Worm (Caenorhabditis elegans) whole organism, young adult: ENCODE results near the gene F08G12.1.

Source experiments
- B0019.2 ChIP-seq: fragments of 200-800 bp; sonication (Bioruptor generic); conservative IDR thresholded peaks from 2 replicates; pipeline ENCODE4 v1.3.6; 2022; ENCODE audit warnings: missing genetic modification reagents, missing genetic modification characterization, missing compliant biosample characterization
- F10E7.11 ChIP-seq: sonication (generic microtip); optimal IDR thresholded peaks from 2 replicates; lab custom pipeline; 2017; ENCODE audit warnings: mild to moderate bottlenecking, missing genetic modification characterization, moderate library complexity, missing compliant biosample characterization
- F55B11.4 ChIP-seq: sonication (generic microtip); optimal IDR thresholded peaks from 2 replicates; lab custom pipeline; 2016; ENCODE audit warnings: missing compliant biosample characterization, missing genetic modification characterization, borderline replicate concordance; ENCODE audit not compliant: insufficient read depth
- F57A8.1 ChIP-seq: fragments of 200-800 bp; sonication (Bioruptor generic); optimal IDR thresholded peaks from 2 replicates; lab custom pipeline; 2018; ENCODE audit warnings: mild to moderate bottlenecking, missing genetic modification characterization, moderate library complexity, missing compliant biosample characterization
- K12H6.12 ChIP-seq: fragments of 200-800 bp; sonication (Bioruptor generic); optimal IDR thresholded peaks from 2 replicates; lab custom pipeline; 2018; ENCODE audit warnings: mild to moderate bottlenecking, missing genetic modification characterization, missing compliant biosample characterization
- Y53G8AR.9 ChIP-seq: fragments of 200-800 bp; sonication (Bioruptor generic); conservative IDR thresholded peaks from 2 replicates; pipeline ENCODE4 v1.3.6; 2022; ENCODE audit warnings: missing genetic modification reagents, missing genetic modification characterization, missing compliant biosample characterization
- Y67H2A.10 ChIP-seq: fragments of 200-800 bp; sonication (Bioruptor generic); conservative IDR thresholded peaks from 2 replicates; pipeline ENCODE4 v1.3.6; 2022; ENCODE audit warnings: missing genetic modification reagents, missing genetic modification characterization, missing compliant biosample characterization
- attf-3 ChIP-seq: fragments of 200-800 bp; sonication (Bioruptor generic); conservative IDR thresholded peaks from 2 replicates; pipeline ENCODE4 v1.3.6; 2022; ENCODE audit warnings: missing genetic modification reagents, missing genetic modification characterization, missing compliant biosample characterization
- attf-5 ChIP-seq: fragments of 200-800 bp; sonication (Bioruptor generic); optimal IDR thresholded peaks from 2 replicates; lab custom pipeline; 2018; ENCODE audit warnings: mild to moderate bottlenecking, missing genetic modification characterization, missing compliant biosample characterization
- bed-2 ChIP-seq: fragments of 200-800 bp; sonication (Bioruptor generic); IDR thresholded peaks from 2 replicates; pipeline ENCODE4 v1.3.6; 2022; ENCODE audit warnings: missing genetic modification reagents, missing genetic modification characterization, missing compliant biosample characterization
- die-1 ChIP-seq: sonication (generic microtip); optimal IDR thresholded peaks from 2 replicates; lab custom pipeline; 2016; ENCODE audit warnings: missing genotype, mild to moderate bottlenecking, missing genetic modification characterization, missing compliant biosample characterization
- dox-1 ChIP-seq: fragments of 200-800 bp; sonication (Bioruptor generic); IDR thresholded peaks from 2 replicates; pipeline ENCODE4 v1.3.6; 2022; ENCODE audit warnings: missing genetic modification reagents, missing genetic modification characterization, missing compliant biosample characterization
- ets-4 ChIP-seq: fragments of 200-800 bp; sonication (Bioruptor generic); optimal IDR thresholded peaks from 2 replicates; lab custom pipeline; 2018; ENCODE audit warnings: mild to moderate bottlenecking, missing genetic modification characterization, missing compliant biosample characterization
- him-1 ChIP-seq: sonication (generic microtip); optimal IDR thresholded peaks from 2 replicates; lab custom pipeline; 2016; ENCODE audit warnings: missing genotype, missing genetic modification reagents, missing genetic modification characterization, missing compliant biosample characterization
- hlh-26 ChIP-seq: fragments of 200-800 bp; sonication (Bioruptor generic); conservative IDR thresholded peaks from 2 replicates; pipeline ENCODE4 v1.3.6; 2022; ENCODE audit warnings: missing genetic modification reagents, missing genetic modification characterization, missing compliant biosample characterization
- hmg-20 ChIP-seq: fragments of 200-800 bp; sonication (Bioruptor generic); IDR thresholded peaks from 2 replicates; pipeline ENCODE4 v1.3.6; 2022; ENCODE audit warnings: missing genetic modification reagents, missing genetic modification characterization, missing compliant biosample characterization
- hsf-1 ChIP-seq: fragments of 200-800 bp; sonication (Bioruptor generic); IDR thresholded peaks from 2 replicates; pipeline ENCODE4 v1.3.6; 2022; ENCODE audit warnings: missing genetic modification reagents, missing genetic modification characterization, missing compliant biosample characterization
- lag-1 ChIP-seq: fragments of 200-800 bp; sonication (Bioruptor generic); IDR thresholded peaks from 2 replicates; pipeline ENCODE4 v1.3.6; 2022; ENCODE audit warnings: missing genetic modification reagents, missing genetic modification characterization, missing compliant biosample characterization
- lir-1 ChIP-seq: fragments of 200-800 bp; sonication (Bioruptor generic); conservative IDR thresholded peaks from 2 replicates; pipeline ENCODE4 v1.3.6; 2022; ENCODE audit warnings: missing genetic modification reagents, missing genetic modification characterization, missing compliant biosample characterization
- lsl-1 ChIP-seq: fragments of 200-800 bp; sonication (Bioruptor generic); optimal IDR thresholded peaks from 2 replicates; lab custom pipeline; 2018; ENCODE audit warnings: mild to moderate bottlenecking, missing genetic modification characterization, moderate library complexity, missing compliant biosample characterization
- lsy-27 ChIP-seq: sonication (generic microtip); optimal IDR thresholded peaks from 2 replicates; lab custom pipeline; 2017; ENCODE audit warnings: missing genetic modification characterization, mild to moderate bottlenecking, missing compliant biosample characterization, antibody characterized with exemption, missing genotype, borderline replicate concordance; ENCODE audit not compliant: insufficient read depth
- nhr-27 ChIP-seq: fragments of 200-800 bp; sonication (Bioruptor generic); optimal IDR thresholded peaks from 2 replicates; lab custom pipeline; 2018; ENCODE audit warnings: mild to moderate bottlenecking, missing genetic modification characterization, moderate library complexity, missing compliant biosample characterization
- nhr-80 ChIP-seq: sonication (generic microtip); optimal IDR thresholded peaks from 2 replicates; lab custom pipeline; 2016; ENCODE audit warnings: missing genetic modification characterization, missing compliant biosample characterization
- pbrm-1 ChIP-seq: fragments of 200-800 bp; sonication (Bioruptor generic); IDR thresholded peaks from 2 replicates; pipeline ENCODE4 v1.3.6; 2022; ENCODE audit warnings: missing genetic modification reagents, missing genetic modification characterization, missing compliant biosample characterization
- rec-8 ChIP-seq, 2 experiments: sonication (generic microtip); optimal IDR thresholded peaks; 2 replicates each; lab custom pipeline; 2016; ENCODE audit warnings: mild to moderate bottlenecking in 2 of 2, missing genetic modification characterization in 2 of 2, missing genetic modification reagents in 2 of 2, missing genotype in 2 of 2, missing biosample characterization in 1 of 2, missing compliant biosample characterization in 1 of 2, moderate library complexity in 1 of 2
- rpc-1 ChIP-seq, 2 experiments: fragments of 150-350 bp in 1 of 2; sonication (generic microtip) in 1 of 2; optimal IDR thresholded peaks; 2 replicates each; lab custom pipeline; 2014 to 2018; ENCODE audit warnings: missing biosample characterization in 1 of 2, missing genetic modification characterization in 1 of 2, missing genetic modification reagents in 1 of 2, missing genotype in 1 of 2
- sdz-38 ChIP-seq: sonication (generic microtip); optimal IDR thresholded peaks from 2 replicates; lab custom pipeline; 2016; ENCODE audit warnings: missing genotype, missing genetic modification characterization, missing compliant biosample characterization
- snpc-1.1 ChIP-seq: sonication (generic microtip); optimal IDR thresholded peaks from 2 replicates; lab custom pipeline; 2017; ENCODE audit warnings: missing genetic modification characterization, mild to moderate bottlenecking, missing compliant biosample characterization, antibody characterized with exemption, moderate library complexity, missing genotype, missing genetic modification reagents; ENCODE audit not compliant: insufficient read depth
- snpc-4 ChIP-seq, 5 experiments: fragments of 150-350 bp in 1 of 5; sonication (generic microtip) in 4 of 5; optimal IDR thresholded peaks; 2 replicates each; lab custom pipeline; 2014 to 2018; ENCODE audit warnings: missing genetic modification characterization in 5 of 5, missing biosample characterization in 3 of 5, antibody characterized with exemption in 2 of 5, mild to moderate bottlenecking in 2 of 5, missing compliant biosample characterization in 2 of 5, missing genotype in 2 of 5, moderate library complexity in 2 of 5, missing genetic modification reagents in 1 of 5
- xnd-1 ChIP-seq: sonication (generic microtip); optimal IDR thresholded peaks from 2 replicates; lab custom pipeline; 2016; ENCODE audit warnings: missing genotype, missing genetic modification reagents, missing genetic modification characterization, missing compliant biosample characterization
- ztf-22 ChIP-seq: fragments of 200-800 bp; sonication (Bioruptor generic); optimal IDR thresholded peaks from 2 replicates; lab custom pipeline; 2018; ENCODE audit warnings: mild to moderate bottlenecking, missing genetic modification characterization, moderate library complexity, missing compliant biosample characterization
- ztf-28 ChIP-seq: fragments of 200-800 bp; sonication (Bioruptor generic); IDR thresholded peaks from 2 replicates; pipeline ENCODE4 v1.3.6; 2022; ENCODE audit warnings: missing genetic modification reagents, missing genetic modification characterization, missing compliant biosample characterization

F08G12.1 gene

ce11 chrX:11305773-11306172 is at the start of gene F08G12.1:
F08G12.1 (minus strand) TSS chrX:11305873.
- TF ChIP-seq hlh-26 (GFP tag; lab: Robert Waterston, UW) (no peak), lag-1 (no peak), lsy-27 (tag; lab: Kevin White, UChicago) (no peak), nhr-27 (tag; lab: Kevin White, UChicago) (no peak), K12H6.12 (tag; lab: Kevin White, UChicago) (no peak), snpc-4 (GFP tag; optimal IDR thresholded peaks at IDR 0.05; lab: Kevin White, UChicago) (no peak), snpc-4 (tag; optimal IDR thresholded peaks at IDR 0.05; lab: Kevin White, UChicago) (no peak), rpc-1 (optimal IDR thresholded peaks at IDR 0.05; lab: Kevin White, UChicago) (no peak), rpc-1 (tag; optimal IDR thresholded peaks at IDR 0.05; lab: Kevin White, UChicago) (no peak), pbrm-1 (GFP tag; lab: Robert Waterston, UW) (no peak), F55B11.4 (tag; lab: Kevin White, UChicago) (no peak), sdz-38 (tag; lab: Kevin White, UChicago) (no peak), xnd-1 (tag; lab: Kevin White, UChicago) (no peak), attf-3 (GFP tag; lab: Robert Waterston, UW) (no peak)

DNA sequence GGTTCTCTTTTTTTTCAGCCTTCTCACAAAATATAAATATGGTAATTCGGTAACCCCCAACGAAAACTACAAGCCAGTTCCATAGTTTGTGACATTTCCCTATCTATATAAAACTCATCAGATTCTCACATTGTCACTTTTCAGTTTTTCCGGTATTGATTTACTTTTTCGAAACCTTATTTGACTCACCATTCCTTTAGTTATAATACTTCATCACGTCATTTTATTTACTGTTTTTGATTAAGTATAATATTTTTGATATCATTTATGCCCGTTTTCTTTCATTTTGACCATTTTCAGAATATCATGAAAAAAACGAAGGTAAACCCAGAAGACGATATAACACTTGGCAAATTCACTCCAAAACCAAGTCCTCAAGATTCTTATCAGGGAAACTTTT is 46.2 kb upstream of the F08G12.1 start, which contains the start of gene pgp-3:
TSS of gene pgp-3 (plus strand) at position 301 of the 400 bp plus-strand sequence.
- TF ChIP-seq dox-1 (no peak), Y53G8AR.9 (no peak), F57A8.1 (no peak), lir-1 (GFP tag; lab: Robert Waterston, UW) (no peak), hlh-26 (GFP tag; lab: Robert Waterston, UW) (no peak), die-1 (tag; lab: Kevin White, UChicago) (no peak), hsf-1 (GFP tag; lab: Robert Waterston, UW) (no peak), snpc-1.1 (tag; lab: Kevin White, UChicago) (no peak), Y67H2A.10 (GFP tag; lab: Robert Waterston, UW) (no peak), ztf-22 (GFP tag; lab: Kevin White, UChicago) (no peak), bed-2 (GFP tag; lab: Robert Waterston, UW) (no peak), ets-4 (GFP tag; lab: Kevin White, UChicago) (no peak)
- TF ChIP-seq, all 124 proteins: peak for 0

ce11 chrX:11351288-11351687 is 45.6 kb upstream of the F08G12.1 start:
- no peak for TF ChIP-seq B0019.2 (GFP tag; lab: Robert Waterston, UW)
- TF ChIP-seq die-1 (tag; lab: Kevin White, UChicago): no peak
- peak; percentile 56 for TF ChIP-seq nhr-80 (tag; lab: Kevin White, UChicago)
- no peak for TF ChIP-seq F10E7.11 (tag; lab: Kevin White, UChicago)

DNA sequence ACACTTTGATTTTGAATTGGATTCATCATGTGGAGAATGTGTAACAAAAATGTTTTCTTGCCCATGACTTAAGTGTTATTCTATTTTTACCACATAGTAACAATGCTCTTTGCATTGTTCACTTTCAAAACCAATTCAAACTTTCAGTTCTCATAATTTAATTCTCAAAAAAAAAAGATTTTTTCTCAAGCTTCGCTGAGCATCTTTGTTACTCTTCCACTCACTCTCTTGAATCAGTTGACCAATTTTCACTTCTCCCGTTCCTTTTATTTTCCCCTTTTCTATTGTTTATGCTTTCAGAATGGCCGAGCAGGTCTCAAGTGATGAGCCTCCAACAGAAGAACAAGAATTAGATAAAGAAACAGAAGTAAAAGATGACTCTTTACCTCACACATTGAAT is 40.5 kb upstream of the F08G12.1 start, which contains the start of gene oct-2:
TSS of gene oct-2 (plus strand) at position 301 of the 400 bp plus-strand sequence.
- no peak for TF ChIP-seq hmg-20 (GFP tag; lab: Robert Waterston, UW)
- TF ChIP-seq attf-5: no peak
- no peak for TF ChIP-seq him-1 (tag; lab: Kevin White, UChicago)
- no peak for TF ChIP-seq lsl-1 (GFP tag; lab: Kevin White, UChicago)
- TF ChIP-seq rec-8 (tag; optimal IDR thresholded peaks at IDR 0.05; lab: Kevin White, UChicago): no peak
- no peak for TF ChIP-seq ztf-28 (GFP tag; lab: Robert Waterston, UW)
